Fruit fly (Drosophila melanogaster) whole organism, embryonic: Measurements from ENCODE around the gene CG13028.
A peak's percentile ranks its signal among the peaks of the same experiment; 100 is the strongest.

Experiments
- Adf1 ChIP-seq: fragments of 200-800 bp; sonication (Bioruptor generic); IDR thresholded peaks from 2 replicates; pipeline ENCODE4 v1.3.6; 2022; ENCODE audit warnings: missing biosample characterization, missing genetic modification characterization
- B-H2 ChIP-seq: fragments of 200-800 bp; sonication (Bioruptor generic); optimal IDR thresholded peaks from 2 replicates; lab custom pipeline; 2018; ENCODE audit warnings: missing biosample characterization, mild to moderate bottlenecking, missing genetic modification characterization
- CG12659 ChIP-seq: fragments of 200-800 bp; sonication (Bioruptor generic); optimal IDR thresholded peaks from 3 replicates; lab custom pipeline; 2017; ENCODE audit warnings: mild to moderate bottlenecking, missing biosample characterization, missing genetic modification reagents, missing genetic modification characterization
- CG13894 ChIP-seq: fragments of 200-800 bp; sonication (Bioruptor generic); optimal IDR thresholded peaks from 3 replicates; lab custom pipeline; 2018; ENCODE audit warnings: missing biosample characterization, mild to moderate bottlenecking, missing genetic modification characterization, moderate library complexity
- CG14050 ChIP-seq: fragments of 200-800 bp; sonication (Bioruptor generic); IDR thresholded peaks from 3 replicates; pipeline ENCODE4 v1.3.6; 2022; ENCODE audit warnings: missing biosample characterization, missing genetic modification characterization
- CG15073 ChIP-seq: fragments of 200-800 bp; sonication (Bioruptor generic); optimal IDR thresholded peaks from 2 replicates; lab custom pipeline; 2016; ENCODE audit warnings: missing biosample characterization, missing genetic modification characterization
- CG1602 ChIP-seq: fragments of 200-800 bp; sonication (Bioruptor generic); optimal IDR thresholded peaks from 3 replicates; lab custom pipeline; 2016; ENCODE audit warnings: missing biosample characterization, missing genetic modification characterization
- CG1647 ChIP-seq: fragments of 200-800 bp; sonication (Bioruptor generic); optimal IDR thresholded peaks from 3 replicates; lab custom pipeline; 2016; ENCODE audit warnings: missing biosample characterization, missing genetic modification characterization
- CG17568 ChIP-seq: fragments of 200-800 bp; sonication (Bioruptor generic); optimal IDR thresholded peaks from 2 replicates; lab custom pipeline; 2018; ENCODE audit warnings: missing biosample characterization, mild to moderate bottlenecking, missing genetic modification characterization, moderate library complexity
- CG17612 ChIP-seq: fragments of 200-800 bp; sonication (Bioruptor generic); IDR thresholded peaks from 2 replicates; pipeline ENCODE4 v1.3.6; 2022; ENCODE audit warnings: missing biosample characterization, missing genetic modification characterization
- CG17802 ChIP-seq: fragments of 200-800 bp; sonication (Bioruptor generic); optimal IDR thresholded peaks from 2 replicates; lab custom pipeline; 2018; ENCODE audit warnings: missing biosample characterization, mild to moderate bottlenecking, missing genetic modification characterization, moderate library complexity
- CG18011 ChIP-seq: fragments of 200-800 bp; sonication (Bioruptor generic); optimal IDR thresholded peaks from 2 replicates; lab custom pipeline; 2017; ENCODE audit warnings: missing biosample characterization, missing genetic modification characterization, mild to moderate bottlenecking, moderate library complexity, missing genotype
- CG2202 ChIP-seq: fragments of 200-800 bp; sonication (Bioruptor generic); optimal IDR thresholded peaks from 2 replicates; lab custom pipeline; 2018; ENCODE audit warnings: missing biosample characterization, mild to moderate bottlenecking, missing genetic modification characterization
- CG2875 ChIP-seq: fragments of 200-800 bp; sonication (Bioruptor generic); optimal IDR thresholded peaks from 2 replicates; lab custom pipeline; 2017; ENCODE audit warnings: missing biosample characterization, mild to moderate bottlenecking, missing genetic modification characterization, missing genetic modification reagents
- CG30403 ChIP-seq: fragments of 200-800 bp; sonication (Bioruptor generic); optimal IDR thresholded peaks from 3 replicates; lab custom pipeline; 2016; ENCODE audit warnings: missing biosample characterization, missing genetic modification characterization
- CG33213 ChIP-seq: fragments of 200-800 bp; sonication (Bioruptor generic); optimal IDR thresholded peaks from 3 replicates; lab custom pipeline; 2016; ENCODE audit warnings: missing biosample characterization, missing genetic modification characterization
- CG34422 ChIP-seq: fragments of 200-800 bp; sonication (Bioruptor generic); IDR thresholded peaks from 3 replicates; pipeline ENCODE4 v1.3.6; 2022; ENCODE audit warnings: missing biosample characterization, missing genetic modification characterization
- CG3995 ChIP-seq: fragments of 200-800 bp; sonication (Bioruptor generic); optimal IDR thresholded peaks from 3 replicates; lab custom pipeline; 2016; ENCODE audit warnings: missing biosample characterization, missing genetic modification characterization
- CG4854 ChIP-seq: fragments of 200-800 bp; sonication (Bioruptor generic); optimal IDR thresholded peaks from 2 replicates; lab custom pipeline; 2016; ENCODE audit warnings: missing biosample characterization, missing genetic modification characterization, inconsistent platforms
- CG6272 ChIP-seq: fragments of 200-800 bp; sonication (Bioruptor generic); IDR thresholded peaks from 2 replicates; pipeline ENCODE4 v1.3.6; 2022; ENCODE audit warnings: missing biosample characterization, missing genetic modification characterization
- CG6791 ChIP-seq: fragments of 200-800 bp; sonication (Bioruptor generic); IDR thresholded peaks from 3 replicates; pipeline ENCODE4 v1.3.6; 2022; ENCODE audit warnings: missing biosample characterization, missing genetic modification characterization; ENCODE audit not compliant: partially characterized antibody
- CG7928 ChIP-seq: fragments of 200-800 bp; sonication (Bioruptor generic); optimal IDR thresholded peaks from 2 replicates; lab custom pipeline; 2017; ENCODE audit warnings: missing biosample characterization, mild to moderate bottlenecking, missing genetic modification characterization
- CHES-1-like ChIP-seq: fragments of 200-800 bp; sonication (Bioruptor generic); optimal IDR thresholded peaks from 2 replicates; lab custom pipeline; 2016; ENCODE audit warnings: missing biosample characterization, missing genetic modification characterization
- Dfd ChIP-seq, 2 experiments: fragments of >200 bp; optimal IDR thresholded peaks; 2 replicates each; lab custom pipeline; 2017; ENCODE audit warnings: missing biosample characterization in 2 of 2, missing genetic modification characterization in 2 of 2
- Eip74EF ChIP-seq, 2 experiments: fragments of 200-800 bp in 1 of 2; fragments of >200 bp in 1 of 2; sonication (Bioruptor generic) in 1 of 2; optimal IDR thresholded peaks; 2 replicates each; lab custom pipeline; 2017 to 2019; ENCODE audit warnings: missing biosample characterization in 2 of 2, missing genetic modification characterization in 2 of 2, mild to moderate bottlenecking in 1 of 2, moderate library complexity in 1 of 2
- GATAe ChIP-seq: fragments of 200-800 bp; sonication (Bioruptor generic); conservative IDR thresholded peaks from 2 replicates; pipeline ENCODE4 v1.3.6; 2022; ENCODE audit warnings: missing biosample characterization, missing genetic modification characterization
- HLH3B ChIP-seq: fragments of 200-800 bp; sonication (Bioruptor generic); IDR thresholded peaks from 2 replicates; pipeline ENCODE4 v1.3.6; 2022; ENCODE audit warnings: missing biosample characterization, missing genetic modification characterization
- Hr51 ChIP-seq, 2 experiments: fragments of 200-800 bp; sonication (Bioruptor generic); optimal IDR thresholded peaks; 2 replicates in 1 of 2; 3 replicates in 1 of 2; lab custom pipeline; 2016 to 2018; ENCODE audit warnings: missing biosample characterization in 2 of 2, missing genetic modification characterization in 2 of 2, mild to moderate bottlenecking in 1 of 2, moderate library complexity in 1 of 2
- Jarid2 ChIP-seq: fragments of 200-800 bp; sonication (Bioruptor generic); optimal IDR thresholded peaks from 3 replicates; lab custom pipeline; 2017; ENCODE audit warnings: mild to moderate bottlenecking, missing biosample characterization, missing genetic modification reagents, missing genetic modification characterization
- Lim3 ChIP-seq: fragments of 200-800 bp; sonication (Bioruptor generic); IDR thresholded peaks from 2 replicates; pipeline ENCODE4 v1.3.6; 2022; ENCODE audit warnings: missing biosample characterization, missing genetic modification characterization
- Opbp ChIP-seq: fragments of 200-800 bp; sonication (Bioruptor generic); IDR thresholded peaks from 3 replicates; pipeline ENCODE4 v1.3.6; 2022; ENCODE audit warnings: missing biosample characterization, missing genetic modification characterization; ENCODE audit not compliant: partially characterized antibody
- Scr ChIP-seq: fragments of 200-800 bp; sonication (Bioruptor generic); IDR thresholded peaks from 2 replicates; pipeline ENCODE4 v1.3.6; 2022; ENCODE audit warnings: missing biosample characterization, missing genetic modification characterization; ENCODE audit not compliant: partially characterized antibody
- aop ChIP-seq: fragments of 200-800 bp; sonication (Bioruptor generic); IDR thresholded peaks from 2 replicates; pipeline ENCODE4 v1.3.6; 2022; ENCODE audit warnings: missing biosample characterization, missing genetic modification characterization
- bsh ChIP-seq, 2 experiments: fragments of 200-800 bp; sonication (Bioruptor generic); optimal IDR thresholded peaks; 2 replicates each; lab custom pipeline; 2017 to 2018; ENCODE audit warnings: mild to moderate bottlenecking in 2 of 2, missing biosample characterization in 2 of 2, missing genetic modification characterization in 2 of 2, moderate library complexity in 1 of 2
- cad ChIP-seq: fragments of >200 bp; optimal IDR thresholded peaks from 2 replicates; lab custom pipeline; 2017; ENCODE audit warnings: missing biosample characterization, missing genetic modification characterization
- croc ChIP-seq: fragments of 200-800 bp; sonication (Bioruptor generic); conservative IDR thresholded peaks from 3 replicates; pipeline ENCODE4 v1.3.6; 2022; ENCODE audit warnings: missing biosample characterization, missing genetic modification characterization
- dm ChIP-seq: fragments of 200-800 bp; sonication (Bioruptor generic); optimal IDR thresholded peaks from 3 replicates; lab custom pipeline; 2016; ENCODE audit warnings: missing biosample characterization, missing genetic modification characterization
- esg ChIP-seq: fragments of 200-800 bp; sonication (Bioruptor generic); conservative IDR thresholded peaks from 2 replicates; pipeline ENCODE4 v1.3.6; 2022; ENCODE audit warnings: missing biosample characterization, missing genetic modification characterization
- eve ChIP-seq, 2 experiments: fragments of >200 bp; optimal IDR thresholded peaks; 2 replicates each; lab custom pipeline; 2017; ENCODE audit warnings: missing biosample characterization in 2 of 2, missing genetic modification characterization in 2 of 2
- fd64A ChIP-seq: fragments of 200-800 bp; sonication (Bioruptor generic); optimal IDR thresholded peaks from 3 replicates; lab custom pipeline; 2018; ENCODE audit warnings: missing biosample characterization, mild to moderate bottlenecking, missing genetic modification characterization
- fu2 ChIP-seq: fragments of 200-800 bp; sonication (Bioruptor generic); optimal IDR thresholded peaks from 2 replicates; lab custom pipeline; 2016; ENCODE audit warnings: missing biosample characterization, missing genetic modification characterization
- gce ChIP-seq: fragments of 200-800 bp; sonication (Bioruptor generic); IDR thresholded peaks from 3 replicates; pipeline ENCODE4 v1.3.6; 2022; ENCODE audit warnings: missing biosample characterization, missing genetic modification characterization
- gfzf ChIP-seq: fragments of 200-800 bp; sonication (Bioruptor generic); optimal IDR thresholded peaks from 2 replicates; lab custom pipeline; 2016; ENCODE audit warnings: missing biosample characterization, mild to moderate bottlenecking, missing genetic modification characterization, moderate library complexity
- grau ChIP-seq: fragments of 200-800 bp; optimal IDR thresholded peaks from 3 replicates; lab custom pipeline; 2019; ENCODE audit warnings: missing biosample characterization, mild to moderate bottlenecking, missing genetic modification characterization, moderate library complexity
- ind ChIP-seq: fragments of 200-800 bp; sonication (Bioruptor generic); optimal IDR thresholded peaks from 3 replicates; lab custom pipeline; 2016; ENCODE audit warnings: missing biosample characterization, missing genetic modification characterization
- pho ChIP-seq: fragments of 200-800 bp; sonication (Bioruptor generic); optimal IDR thresholded peaks from 2 replicates; lab custom pipeline; 2016; ENCODE audit warnings: missing biosample characterization, missing genetic modification characterization
- schlank ChIP-seq: fragments of 200-800 bp; sonication (Bioruptor generic); optimal IDR thresholded peaks from 2 replicates; lab custom pipeline; 2018; ENCODE audit warnings: missing biosample characterization, mild to moderate bottlenecking, missing genetic modification characterization
- ttk ChIP-seq: fragments of 200-800 bp; sonication (Bioruptor generic); IDR thresholded peaks from 2 replicates; pipeline ENCODE4 v2.1.2; 2022; ENCODE audit warnings: missing biosample characterization, missing genetic modification characterization
- unpg ChIP-seq: fragments of 200-800 bp; sonication (Bioruptor generic); optimal IDR thresholded peaks from 3 replicates; lab custom pipeline; 2018; ENCODE audit warnings: missing biosample characterization, mild to moderate bottlenecking, missing genetic modification characterization, moderate library complexity

Gene CG13028

DNA sequence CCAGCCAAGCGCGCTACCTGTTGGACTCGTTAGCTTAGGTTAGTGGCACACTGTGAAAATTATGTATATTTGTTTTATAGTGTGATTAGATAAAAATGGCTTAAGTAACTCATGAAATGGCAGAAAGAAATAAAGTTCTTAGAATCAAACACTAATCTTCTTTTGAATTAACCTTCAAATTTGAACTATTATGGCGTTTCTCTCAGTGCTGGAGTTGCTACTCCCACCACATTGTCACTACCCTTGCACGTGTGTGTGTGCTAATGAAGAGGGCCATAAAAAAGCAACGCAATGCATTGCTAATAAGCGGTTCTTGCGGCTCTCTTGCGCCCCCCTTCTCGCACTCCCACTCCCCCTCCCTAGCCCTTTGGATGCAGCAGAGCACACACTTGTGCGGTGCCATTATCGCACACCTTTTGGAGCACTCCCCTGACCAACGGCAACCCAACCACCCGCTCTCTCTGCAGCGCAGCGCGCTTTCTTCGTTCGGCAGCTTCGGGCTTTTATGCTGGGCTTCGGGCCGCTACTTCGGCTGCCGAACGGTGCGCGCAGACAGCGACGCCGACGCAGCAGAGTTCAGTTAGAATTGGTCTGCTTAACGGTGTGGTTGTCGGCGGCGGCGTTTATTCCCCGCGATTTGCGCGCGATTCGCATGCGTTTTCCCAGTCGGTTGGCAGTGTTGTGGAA, 32.3 kb upstream of the CG13028 start (continued):
- TF ChIP-seq CG17802 (peak; percentile 82), CG3995 (GFP tag; lab: Kevin White, UChicago) (no peak), bsh (GFP tag; optimal IDR thresholded peaks at IDR 0.05; lab: Kevin White, UChicago) (peak; percentile 59 to 97), CHES-1-like (GFP tag; lab: Kevin White, UChicago) (peak; percentile 80), eve (GFP tag; optimal IDR thresholded peaks at IDR 0.05; lab: Kevin White, UChicago) (peak in 1 of 2 experiments; percentile 96), Jarid2 (peak; percentile 91), ind (peak; percentile 87), CG12659 (peak; percentile 88), pho (peak; percentile 64), fu2 (peak; percentile 57), Eip74EF (GFP tag; optimal IDR thresholded peaks at IDR 0.05; lab: Kevin White, UChicago) (peak in 1 of 2 experiments; percentile 86), CG4854 (GFP tag; lab: Kevin White, UChicago) (peak; percentile 68), Adf1 (GFP tag; lab: Robert Waterston, UW) (peak; percentile 98), Hr51 (GFP tag; optimal IDR thresholded peaks at IDR 0.05; lab: Kevin White, UChicago) (peak; percentile 72 to 91), dm (GFP tag; lab: Kevin White, UChicago) (peak; percentile 84), schlank (tag; lab: Kevin White, UChicago) (no peak), esg (GFP tag; lab: Robert Waterston, UW) (peak; percentile 89), CG17612 (GFP tag; lab: Robert Waterston, UW) (peak; percentile 43), CG13894 (tag; lab: Kevin White, UChicago) (no peak), CG1647 (GFP tag; lab: Kevin White, UChicago) (peak; percentile 80), croc (GFP tag; lab: Robert Waterston, UW) (peak; percentile 91), Lim3 (GFP tag; lab: Robert Waterston, UW) (peak; percentile 79; the same call in 1 of the 2 replicates), gce (GFP tag; lab: Robert Waterston, UW) (peak; percentile 87), CG18011 (GFP tag; lab: Kevin White, UChicago) (peak; percentile 58), CG2202 (peak; percentile 90), CG7928 (GFP tag; lab: Kevin White, UChicago) (peak; percentile 51), CG2875 (GFP tag; lab: Kevin White, UChicago) (peak; percentile 91), unpg (peak; percentile 94), ttk (GFP tag; lab: Robert Waterston, UW) (peak; percentile 94), CG6272 (peak; percentile 71), CG34422 (GFP tag; lab: Robert Waterston, UW) (peak; percentile 89), CG1602 (GFP tag; lab: Kevin White, UChicago) (peak; percentile 91), aop (GFP tag; lab: Robert Waterston, UW) (no peak), CG33213 (GFP tag; lab: Kevin White, UChicago) (peak; percentile 79), B-H2 (GFP tag; lab: Kevin White, UChicago) (no peak), fd64A (GFP tag; lab: Kevin White, UChicago) (peak; percentile 88), CG30403 (GFP tag; lab: Kevin White, UChicago) (peak; percentile 92), grau (tag; lab: Kevin White, UChicago) (peak; percentile 84), CG6791 (no peak; the same call in 2 of the 3 replicates), CG17568 (GFP tag; lab: Kevin White, UChicago) (peak; percentile 64), Dfd (GFP tag; optimal IDR thresholded peaks at IDR 0.05; lab: Kevin White, UChicago) (no peak), cad (no peak), Opbp (GFP tag; lab: Robert Waterston, UW) (0 out of 3 replicates have a peak, but pooled peaks have one; percentile 31), Scr (no peak), gfzf (GFP tag; lab: Kevin White, UChicago) (no peak), CG14050 (GFP tag; lab: Robert Waterston, UW) (peak; percentile 91), CG15073 (GFP tag; lab: Kevin White, UChicago) (peak; percentile 71), GATAe (GFP tag; lab: Robert Waterston, UW) (peak; percentile 67), HLH3B (peak; percentile 95)
